Fruit fly (Drosophila melanogaster): ENCODE results near the gene SH3PX1.

DNA sequence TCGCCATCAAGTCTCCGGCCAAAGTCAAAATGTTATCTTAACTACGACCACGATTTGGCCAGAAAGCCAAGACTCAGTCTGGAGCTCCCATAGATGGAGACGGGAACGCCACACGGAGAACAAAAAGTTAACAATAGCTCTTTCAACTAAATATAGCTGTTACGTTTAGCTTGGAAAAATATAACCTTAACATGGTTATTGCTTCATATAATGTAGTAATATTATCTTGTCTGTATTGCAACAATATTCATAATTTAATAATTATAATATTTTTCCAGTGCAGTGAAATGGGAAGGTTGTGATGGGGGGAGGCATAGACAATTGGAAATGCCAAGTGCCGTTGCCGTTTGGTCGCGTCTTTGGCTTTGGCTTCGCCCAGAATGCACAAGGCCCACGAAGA is 31.8 kb upstream of the SH3PX1 start:
- TF ChIP-seq CG8478 (optimal IDR thresholded peaks at IDR 0.05) (no peak), CTCF (optimal IDR thresholded peaks at IDR 0.05) (no peak)

All from S2 (cell line).